Fruit fly (Drosophila melanogaster) whole organism, embryonic: ENCODE data around the gene CG15773.

Experiments used
- Bgb ChIP-seq: fragments of 200-800 bp; sonication (Bioruptor generic); IDR thresholded peaks from 2 replicates; pipeline ENCODE4 v1.3.6; 2022; ENCODE audit warnings: missing biosample characterization, missing genetic modification characterization; ENCODE audit not compliant: partially characterized antibody
- CG10147 ChIP-seq: fragments of 200-800 bp; sonication (Bioruptor generic); optimal IDR thresholded peaks from 2 replicates; lab custom pipeline; 2019; ENCODE audit warnings: missing biosample characterization, mild to moderate bottlenecking, missing genetic modification characterization, moderate library complexity
- CG12155 ChIP-seq: fragments of 200-800 bp; sonication (Bioruptor generic); optimal IDR thresholded peaks from 3 replicates; lab custom pipeline; 2016; ENCODE audit warnings: missing biosample characterization, missing genetic modification characterization
- CG12942 ChIP-seq: fragments of 200-800 bp; sonication (Bioruptor generic); optimal IDR thresholded peaks from 3 replicates; lab custom pipeline; 2016; ENCODE audit warnings: missing biosample characterization, missing genetic modification characterization
- CG13424 ChIP-seq: fragments of 200-800 bp; sonication (Bioruptor generic); optimal IDR thresholded peaks from 2 replicates; lab custom pipeline; 2019; ENCODE audit warnings: missing biosample characterization, mild to moderate bottlenecking, missing genetic modification characterization, moderate library complexity
- CG14014 ChIP-seq: fragments of 200-800 bp; sonication (Bioruptor generic); IDR thresholded peaks from 2 replicates; pipeline ENCODE4 v1.3.6; 2022; ENCODE audit warnings: missing biosample characterization, missing genetic modification characterization
- CG15514 ChIP-seq: fragments of 200-800 bp; sonication (Bioruptor generic); optimal IDR thresholded peaks from 3 replicates; lab custom pipeline; 2017; ENCODE audit warnings: missing biosample characterization, missing genetic modification characterization, mild to moderate bottlenecking, moderate library complexity, missing genetic modification reagents
- CG1602 ChIP-seq: fragments of 200-800 bp; sonication (Bioruptor generic); optimal IDR thresholded peaks from 3 replicates; lab custom pipeline; 2016; ENCODE audit warnings: missing biosample characterization, missing genetic modification characterization
- CG16779 ChIP-seq: fragments of 200-800 bp; sonication (Bioruptor generic); IDR thresholded peaks from 2 replicates; pipeline ENCODE4 v1.3.6; 2022; ENCODE audit warnings: missing biosample characterization, missing genetic modification characterization
- CG16815 ChIP-seq: fragments of 200-800 bp; sonication (Bioruptor generic); optimal IDR thresholded peaks from 3 replicates; lab custom pipeline; 2017; ENCODE audit warnings: missing biosample characterization, mild to moderate bottlenecking, missing genetic modification characterization
- CG17361 ChIP-seq: fragments of 200-800 bp; sonication (Bioruptor generic); IDR thresholded peaks from 3 replicates; pipeline ENCODE4 v1.3.6; 2022; ENCODE audit warnings: missing biosample characterization, missing genetic modification characterization
- CG17829 ChIP-seq: fragments of 200-800 bp; optimal IDR thresholded peaks from 2 replicates; lab custom pipeline; 2019; ENCODE audit warnings: missing biosample characterization, mild to moderate bottlenecking, missing genetic modification characterization, moderate library complexity
- CG1832 ChIP-seq: fragments of 200-800 bp; sonication (Bioruptor generic); optimal IDR thresholded peaks from 2 replicates; lab custom pipeline; 2017; ENCODE audit warnings: missing biosample characterization, mild to moderate bottlenecking, missing genetic modification characterization, inconsistent platforms
- CG32767 ChIP-seq: fragments of 200-800 bp; sonication (Bioruptor generic); IDR thresholded peaks from 2 replicates; pipeline ENCODE4 v1.3.6; 2022; ENCODE audit warnings: missing biosample characterization, missing genetic modification characterization
- CG34224 ChIP-seq: fragments of 200-800 bp; sonication (Bioruptor generic); IDR thresholded peaks from 3 replicates; pipeline ENCODE4 v1.3.6; 2022; ENCODE audit warnings: missing biosample characterization, missing genetic modification characterization; ENCODE audit not compliant: partially characterized antibody
- CG7357 ChIP-seq: fragments of 200-800 bp; sonication (Bioruptor generic); IDR thresholded peaks from 3 replicates; pipeline ENCODE4 v1.3.6; 2022; ENCODE audit warnings: missing biosample characterization, missing genetic modification characterization
- CG7987 ChIP-seq: fragments of 200-800 bp; sonication (Bioruptor generic); optimal IDR thresholded peaks from 2 replicates; lab custom pipeline; 2018; ENCODE audit warnings: missing biosample characterization, mild to moderate bottlenecking, missing genetic modification characterization, moderate library complexity
- CG9932 ChIP-seq: fragments of 200-800 bp; sonication (Bioruptor generic); IDR thresholded peaks from 2 replicates; pipeline ENCODE4 v1.3.6; 2022; ENCODE audit warnings: missing biosample characterization, missing genetic modification characterization
- Dip3 ChIP-seq: fragments of 200-800 bp; sonication (Bioruptor generic); optimal IDR thresholded peaks from 3 replicates; lab custom pipeline; 2016; ENCODE audit warnings: missing biosample characterization, missing genetic modification characterization
- Ets65A ChIP-seq: fragments of 200-800 bp; sonication (Bioruptor generic); peaks from one replicate; lab custom pipeline; 2016; ENCODE audit warnings: missing biosample characterization, missing genetic modification characterization
- Gug ChIP-seq: fragments of 200-800 bp; sonication (Bioruptor generic); IDR thresholded peaks from 4 replicates; pipeline ENCODE4 v1.3.6; 2022; ENCODE audit warnings: missing biosample characterization, missing genetic modification characterization
- HmgZ ChIP-seq: fragments of 200-800 bp; sonication (Bioruptor generic); optimal IDR thresholded peaks from 2 replicates; lab custom pipeline; 2018; ENCODE audit warnings: missing biosample characterization, mild to moderate bottlenecking, missing genetic modification characterization
- Hmr ChIP-seq: fragments of 200-800 bp; sonication (Bioruptor generic); optimal IDR thresholded peaks from 3 replicates; lab custom pipeline; 2017; ENCODE audit warnings: mild to moderate bottlenecking, missing biosample characterization, missing genetic modification reagents, missing genetic modification characterization
- Hr78 ChIP-seq, 2 experiments: fragments of 200-800 bp in 1 of 2; fragments of >200 bp in 1 of 2; sonication (Bioruptor generic) in 1 of 2; optimal IDR thresholded peaks; 2 replicates each; lab custom pipeline; 2017 to 2019; ENCODE audit warnings: missing biosample characterization in 2 of 2, missing genetic modification characterization in 2 of 2, mild to moderate bottlenecking in 1 of 2, moderate library complexity in 1 of 2
- Kr ChIP-seq: fragments of 200-800 bp; sonication (Bioruptor generic); optimal IDR thresholded peaks from 2 replicates; lab custom pipeline; 2017; ENCODE audit warnings: missing biosample characterization, mild to moderate bottlenecking, missing genetic modification characterization
- Med ChIP-seq: fragments of 200-800 bp; sonication (Bioruptor generic); peaks from one replicate; lab custom pipeline; 2016; ENCODE audit warnings: missing biosample characterization, missing genetic modification characterization, mild to moderate bottlenecking, inconsistent platforms, moderate library complexity
- Mrtf ChIP-seq: fragments of 200-800 bp; sonication (Bioruptor generic); IDR thresholded peaks from 3 replicates; pipeline ENCODE4 v1.3.6; 2022; ENCODE audit warnings: missing biosample characterization, missing genetic modification characterization
- Myb ChIP-seq: fragments of 200-800 bp; sonication (Bioruptor generic); optimal IDR thresholded peaks from 2 replicates; lab custom pipeline; 2016; ENCODE audit warnings: missing biosample characterization, missing genetic modification characterization
- Rfx ChIP-seq: fragments of 200-800 bp; sonication (Bioruptor generic); IDR thresholded peaks from 2 replicates; pipeline ENCODE4 v1.3.6; 2022; ENCODE audit warnings: missing biosample characterization, missing genetic modification characterization
- Scr ChIP-seq: fragments of 200-800 bp; sonication (Bioruptor generic); IDR thresholded peaks from 2 replicates; pipeline ENCODE4 v1.3.6; 2022; ENCODE audit warnings: missing biosample characterization, missing genetic modification characterization; ENCODE audit not compliant: partially characterized antibody
- Sry-β ChIP-seq: fragments of 200-800 bp; sonication (Bioruptor generic); optimal IDR thresholded peaks from 2 replicates; lab custom pipeline; 2018; ENCODE audit warnings: missing biosample characterization, mild to moderate bottlenecking, missing genetic modification characterization, moderate library complexity
- chif ChIP-seq, 2 experiments: fragments of 200-800 bp; sonication (Bioruptor generic); optimal IDR thresholded peaks; 3 replicates each; lab custom pipeline; 2016; ENCODE audit warnings: missing biosample characterization in 2 of 2, missing genetic modification characterization in 2 of 2
- chinmo ChIP-seq: fragments of 200-800 bp; sonication (Bioruptor generic); IDR thresholded peaks from 4 replicates; pipeline ENCODE4 v1.3.6; 2022; ENCODE audit warnings: missing biosample characterization, missing genetic modification characterization; ENCODE audit not compliant: partially characterized antibody
- chm ChIP-seq: fragments of 200-800 bp; sonication (Bioruptor generic); IDR thresholded peaks from 2 replicates; pipeline ENCODE4 v1.3.6; 2022; ENCODE audit warnings: missing biosample characterization, missing genetic modification characterization
- dati ChIP-seq: fragments of 200-800 bp; sonication (Bioruptor generic); IDR thresholded peaks from 2 replicates; pipeline ENCODE4 v1.3.6; 2022; ENCODE audit warnings: missing biosample characterization, missing genetic modification characterization
- dmrt11E ChIP-seq: fragments of 200-800 bp; sonication (Bioruptor generic); optimal IDR thresholded peaks from 3 replicates; lab custom pipeline; 2018; ENCODE audit warnings: missing biosample characterization, mild to moderate bottlenecking, missing genetic modification characterization, moderate library complexity
- dysf ChIP-seq: fragments of 200-800 bp; sonication (Bioruptor generic); IDR thresholded peaks from 3 replicates; pipeline ENCODE4 v1.3.6; 2022; ENCODE audit warnings: missing biosample characterization, missing genetic modification characterization
- fd96Cb ChIP-seq: fragments of 200-800 bp; sonication (Bioruptor generic); optimal IDR thresholded peaks from 2 replicates; lab custom pipeline; 2018; ENCODE audit warnings: missing biosample characterization, mild to moderate bottlenecking, missing genetic modification characterization, moderate library complexity
- hth ChIP-seq: fragments of >200 bp; optimal IDR thresholded peaks from 2 replicates; lab custom pipeline; 2017; ENCODE audit warnings: inconsistent platforms
- ind ChIP-seq: fragments of 200-800 bp; sonication (Bioruptor generic); optimal IDR thresholded peaks from 3 replicates; lab custom pipeline; 2016; ENCODE audit warnings: missing biosample characterization, missing genetic modification characterization
- jumu ChIP-seq: fragments of 200-800 bp; sonication (Bioruptor generic); optimal IDR thresholded peaks from 3 replicates; lab custom pipeline; 2016; ENCODE audit warnings: missing biosample characterization, missing genetic modification characterization
- lola ChIP-seq, 3 experiments: fragments of >200 bp in 2 of 3; fragments of 200-800 bp in 1 of 3; sonication (Bioruptor generic) in 1 of 3; optimal IDR thresholded peaks; 2 replicates each; lab custom pipeline; 2017 to 2019; ENCODE audit warnings: missing biosample characterization in 3 of 3, missing genetic modification characterization in 3 of 3, mild to moderate bottlenecking in 1 of 3, moderate library complexity in 1 of 3
- mam ChIP-seq: fragments of 200-800 bp; sonication (Bioruptor generic); optimal IDR thresholded peaks from 3 replicates; lab custom pipeline; 2016; ENCODE audit warnings: missing biosample characterization, missing genetic modification characterization
- phol ChIP-seq: fragments of 200-800 bp; sonication (Bioruptor generic); optimal IDR thresholded peaks from 3 replicates; lab custom pipeline; 2018; ENCODE audit warnings: missing biosample characterization, mild to moderate bottlenecking, missing genetic modification characterization, moderate library complexity
- pzg ChIP-seq: fragments of 200-800 bp; sonication (Bioruptor generic); optimal IDR thresholded peaks from 3 replicates; lab custom pipeline; 2018; ENCODE audit warnings: missing biosample characterization, mild to moderate bottlenecking, missing genetic modification characterization, moderate library complexity
- slou ChIP-seq: fragments of 200-800 bp; sonication (Bioruptor generic); optimal IDR thresholded peaks from 3 replicates; lab custom pipeline; 2016; ENCODE audit warnings: missing biosample characterization, missing genetic modification characterization
- sug ChIP-seq: fragments of 200-800 bp; optimal IDR thresholded peaks from 2 replicates; lab custom pipeline; 2019; ENCODE audit warnings: missing biosample characterization, mild to moderate bottlenecking, missing genetic modification characterization, moderate library complexity
- wdn ChIP-seq: fragments of 200-800 bp; sonication (Bioruptor generic); IDR thresholded peaks from 2 replicates; pipeline ENCODE4 v1.3.6; 2022; ENCODE audit warnings: missing biosample characterization, missing genetic modification characterization
- zfh2 ChIP-seq: fragments of 200-800 bp; sonication (Bioruptor generic); optimal IDR thresholded peaks from 2 replicates; lab custom pipeline; 2016; ENCODE audit warnings: missing biosample characterization, missing genetic modification characterization

CG15773 gene

DNA sequence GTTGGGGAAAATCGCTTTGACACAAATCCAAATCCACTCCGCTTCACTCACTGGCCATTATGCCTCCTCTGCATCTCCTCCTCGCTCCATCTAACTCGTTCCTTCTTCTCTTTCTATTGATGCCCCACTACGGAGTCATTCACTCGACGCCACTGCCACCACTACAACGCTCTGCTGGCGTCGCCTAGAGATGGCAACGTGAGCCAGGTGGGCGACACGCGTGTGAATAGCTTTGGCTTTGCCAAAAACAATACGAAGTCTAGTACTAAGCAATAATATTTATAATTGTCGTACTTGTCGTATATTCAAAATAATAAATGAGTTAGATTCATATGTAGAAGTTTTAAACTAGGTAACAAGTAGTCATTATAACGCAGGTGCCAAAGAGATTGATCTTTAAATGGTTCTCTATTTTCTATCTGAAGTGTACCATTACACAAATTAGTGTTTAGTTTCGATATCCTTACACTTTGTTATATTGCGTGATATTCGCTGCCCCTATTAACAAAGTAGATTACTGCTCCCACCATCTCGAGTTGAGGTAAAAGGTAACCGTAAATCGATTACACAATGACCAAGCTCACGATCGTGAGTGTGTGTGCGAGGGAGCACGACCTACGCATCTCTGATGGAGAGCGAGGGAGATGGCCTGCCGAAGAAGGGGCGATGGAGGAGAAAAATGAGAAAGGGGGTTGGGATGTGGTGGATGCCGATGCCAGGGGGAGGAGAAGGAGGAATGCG lies 12.6 kb downstream of the CG15773 start (continued):
- TF ChIP-seq chm (GFP tag; lab: Robert Waterston, UW) (peak; percentile 71), Sry-β (GFP tag; lab: Kevin White, UChicago) (peak; percentile 86), chinmo (GFP tag; lab: Robert Waterston, UW) (no peak), CG12155 (peak; percentile 49), dysf (GFP tag; lab: Robert Waterston, UW) (no peak), Scr (GFP tag; lab: Robert Waterston, UW) (peak; percentile 69), Myb (GFP tag; lab: Kevin White, UChicago) (peak; percentile 5), CG16779 (GFP tag; lab: Robert Waterston, UW) (0 out of 2 replicates have a peak, but pooled peaks have one; percentile 14), HmgZ (tag; lab: Kevin White, UChicago) (no peak), CG17361 (GFP tag; lab: Robert Waterston, UW) (peak; percentile 47; the same call in 1 of the 3 replicates), CG9932 (GFP tag; lab: Robert Waterston, UW) (peak; percentile 62), Bgb (GFP tag; lab: Robert Waterston, UW) (peak; percentile 70), CG12942 (no peak), Hr78 (GFP tag; optimal IDR thresholded peaks at IDR 0.05; lab: Kevin White, UChicago) (peak in 1 of 2 experiments; percentile 36), sug (tag; lab: Kevin White, UChicago) (no peak), jumu (peak; percentile 17), CG1602 (peak; percentile 17), fd96Cb (tag; lab: Kevin White, UChicago) (no peak), Med (peak; percentile 75), CG15514 (peak; percentile 11), dmrt11E (tag; lab: Kevin White, UChicago) (no peak), Dip3 (GFP tag; lab: Kevin White, UChicago) (peak; percentile 27), CG14014 (GFP tag; lab: Robert Waterston, UW) (0 out of 2 replicates have a peak, but pooled peaks have one; percentile 7), CG13424 (tag; lab: Kevin White, UChicago) (peak; percentile 43), hth (no peak), CG10147 (GFP tag; lab: Kevin White, UChicago) (peak; percentile 18), Hmr (GFP tag; lab: Kevin White, UChicago) (peak; percentile 41), chif (GFP tag; optimal IDR thresholded peaks at IDR 0.05; lab: Kevin White, UChicago) (peak in 1 of 2 experiments; percentile 41), CG7357 (GFP tag; lab: Robert Waterston, UW) (0 out of 3 replicates have a peak, but pooled peaks have one; percentile 22), CG34224 (GFP tag; lab: Robert Waterston, UW) (peak; percentile 68), pzg (no peak), lola (GFP tag; optimal IDR thresholded peaks at IDR 0.05; lab: Kevin White, UChicago) (peak in 1 of 3 experiments; percentile 24), phol (peak; percentile 32), Ets65A (GFP tag; lab: Kevin White, UChicago) (peak; percentile 11), Gug (GFP tag; lab: Robert Waterston, UW) (peak; percentile 61; the same call in 1 of the 4 replicates), dati (no peak), zfh2 (peak; percentile 23), CG7987 (GFP tag; lab: Kevin White, UChicago) (no peak), CG17829 (tag; lab: Kevin White, UChicago) (peak; percentile 11), CG16815 (no peak), Mrtf (GFP tag; lab: Robert Waterston, UW) (no peak), Kr (GFP tag; lab: Kevin White, UChicago) (no peak), CG1832 (peak; percentile 79), ind (GFP tag; lab: Kevin White, UChicago) (no peak), slou (GFP tag; lab: Kevin White, UChicago) (no peak), Rfx (GFP tag; lab: Robert Waterston, UW) (peak; percentile 58), wdn (no peak), mam (GFP tag; lab: Kevin White, UChicago) (peak; percentile 50), CG32767 (no peak)
